Worm (Caenorhabditis elegans) whole organism, late embryonic: Measurements from ENCODE around the gene C09H5.7.

Experiments
- Y22D7AL.16 ChIP-seq: sonication (generic microtip); optimal IDR thresholded peaks from 2 replicates; lab custom pipeline; 2016; ENCODE audit warnings: missing genetic modification characterization, missing compliant biosample characterization
- ama-1 ChIP-seq: fragments of 150-350 bp; optimal IDR thresholded peaks from 2 replicates; lab custom pipeline; 2014
- dmd-4 ChIP-seq: sonication (generic microtip); optimal IDR thresholded peaks from 2 replicates; lab custom pipeline; 2016; ENCODE audit warnings: borderline replicate concordance, missing genetic modification characterization, missing compliant biosample characterization
- dve-1 ChIP-seq: sonication (generic microtip); optimal IDR thresholded peaks from 2 replicates; lab custom pipeline; 2017; ENCODE audit warnings: antibody characterized with exemption, mild to moderate bottlenecking, missing genetic modification characterization, missing compliant biosample characterization
- lim-6 ChIP-seq: sonication (generic microtip); optimal IDR thresholded peaks from 2 replicates; lab custom pipeline; 2016; ENCODE audit warnings: missing genetic modification characterization, missing compliant biosample characterization
- nhr-11 ChIP-seq: fragments of 150-350 bp; optimal IDR thresholded peaks from 2 replicates; lab custom pipeline; 2014; ENCODE audit warnings: missing biosample characterization, missing genetic modification characterization
- pha-4 ChIP-seq: fragments of 150-350 bp; optimal IDR thresholded peaks from 2 replicates; lab custom pipeline; 2018; ENCODE audit warnings: missing biosample characterization, missing genetic modification reagents, missing genetic modification characterization
- rnt-1 ChIP-seq: sonication (generic microtip); optimal IDR thresholded peaks from 2 replicates; lab custom pipeline; 2016; ENCODE audit warnings: missing genetic modification characterization, missing compliant biosample characterization
- tbx-2 ChIP-seq: sonication (generic microtip); optimal IDR thresholded peaks from 2 replicates; lab custom pipeline; 2016; ENCODE audit warnings: missing genetic modification characterization, missing compliant biosample characterization

DNA sequence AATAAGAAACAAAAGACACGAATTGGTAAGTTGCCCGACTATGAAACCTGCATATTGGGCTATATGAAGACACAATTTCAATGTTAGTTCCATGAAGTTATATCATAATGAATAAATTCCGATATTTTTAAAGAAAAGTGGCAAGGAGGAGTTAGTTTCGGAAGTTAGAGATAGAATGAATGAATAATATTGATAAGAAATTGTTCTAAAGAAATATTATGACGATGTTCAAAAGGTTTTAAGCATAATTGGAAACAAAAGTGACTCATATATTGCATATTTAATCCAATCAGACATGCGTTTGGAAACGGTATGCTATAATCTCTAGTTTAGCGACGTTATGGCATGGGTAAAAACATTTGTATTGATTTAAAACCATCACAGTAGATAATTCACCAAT lies 15.4 kb downstream of the C09H5.7 start, which contains the start of gene str-143:
- TF ChIP-seq pha-4 (tag; lab: Kevin White, UChicago) (no peak), nhr-11 (tag; lab: Kevin White, UChicago) (no peak), dve-1 (tag; lab: Kevin White, UChicago) (no peak), rnt-1 (tag; lab: Kevin White, UChicago) (no peak), dmd-4 (no peak), ama-1 (lab: Kevin White, UChicago) (no peak), lim-6 (tag; lab: Kevin White, UChicago) (no peak), tbx-2 (no peak), Y22D7AL.16 (tag; lab: Kevin White, UChicago) (no peak)
